Fruit fly (Drosophila melanogaster) whole organism, embryonic: ENCODE measurements around the gene CG18302.
A peak's percentile ranks its signal among the peaks of the same experiment; 100 is the strongest.

Experiments
- Aef1 ChIP-seq: fragments of 200-800 bp; sonication (Bioruptor generic); IDR thresholded peaks from 3 replicates; pipeline ENCODE4 v1.3.6; 2022; ENCODE audit warnings: missing biosample characterization, missing genetic modification characterization
- B-H1 ChIP-seq: fragments of 200-800 bp; sonication (Bioruptor generic); IDR thresholded peaks from 3 replicates; pipeline ENCODE4 v1.3.6; 2022; ENCODE audit warnings: missing biosample characterization, missing genetic modification characterization
- Bgb ChIP-seq: fragments of 200-800 bp; sonication (Bioruptor generic); IDR thresholded peaks from 2 replicates; pipeline ENCODE4 v1.3.6; 2022; ENCODE audit warnings: missing biosample characterization, missing genetic modification characterization; ENCODE audit not compliant: partially characterized antibody
- CG10147 ChIP-seq: fragments of 200-800 bp; sonication (Bioruptor generic); optimal IDR thresholded peaks from 2 replicates; lab custom pipeline; 2019; ENCODE audit warnings: missing biosample characterization, mild to moderate bottlenecking, missing genetic modification characterization, moderate library complexity
- CG1024 ChIP-seq: fragments of 200-800 bp; sonication (Bioruptor generic); IDR thresholded peaks from 2 replicates; pipeline ENCODE4 v1.3.6; 2022; ENCODE audit warnings: missing biosample characterization, missing genetic modification characterization
- CG10654 ChIP-seq: fragments of 200-800 bp; sonication (Bioruptor generic); optimal IDR thresholded peaks from 2 replicates; lab custom pipeline; 2016; ENCODE audit warnings: missing biosample characterization, missing genetic modification characterization
- CG11695 ChIP-seq: fragments of 200-800 bp; sonication (Bioruptor generic); IDR thresholded peaks from 3 replicates; pipeline ENCODE4 v1.3.6; 2022; ENCODE audit warnings: missing biosample characterization, missing genetic modification characterization
- CG1233 ChIP-seq: fragments of 200-800 bp; sonication (Bioruptor generic); optimal IDR thresholded peaks from 4 replicates; lab custom pipeline; 2018; ENCODE audit warnings: missing biosample characterization, mild to moderate bottlenecking, missing genetic modification characterization
- CG13424 ChIP-seq: fragments of 200-800 bp; sonication (Bioruptor generic); optimal IDR thresholded peaks from 2 replicates; lab custom pipeline; 2019; ENCODE audit warnings: missing biosample characterization, mild to moderate bottlenecking, missing genetic modification characterization, moderate library complexity
- CG13624 ChIP-seq: fragments of 200-800 bp; sonication (Bioruptor generic); optimal IDR thresholded peaks from 2 replicates; lab custom pipeline; 2016; ENCODE audit warnings: missing biosample characterization, missing genetic modification characterization
- CG14710 ChIP-seq: fragments of 200-800 bp; sonication (Bioruptor generic); optimal IDR thresholded peaks from 3 replicates; lab custom pipeline; 2019; ENCODE audit warnings: missing biosample characterization, mild to moderate bottlenecking, missing genetic modification characterization, moderate library complexity
- CG15479 ChIP-seq: fragments of 200-800 bp; sonication (Bioruptor generic); optimal IDR thresholded peaks from 3 replicates; lab custom pipeline; 2019; ENCODE audit warnings: missing biosample characterization, mild to moderate bottlenecking, missing genetic modification characterization, moderate library complexity
- CG1647 ChIP-seq: fragments of 200-800 bp; sonication (Bioruptor generic); optimal IDR thresholded peaks from 3 replicates; lab custom pipeline; 2016; ENCODE audit warnings: missing biosample characterization, missing genetic modification characterization
- CG17568 ChIP-seq: fragments of 200-800 bp; sonication (Bioruptor generic); optimal IDR thresholded peaks from 2 replicates; lab custom pipeline; 2018; ENCODE audit warnings: missing biosample characterization, mild to moderate bottlenecking, missing genetic modification characterization, moderate library complexity
- CG18599 ChIP-seq: fragments of 200-800 bp; sonication (Bioruptor generic); optimal IDR thresholded peaks from 3 replicates; lab custom pipeline; 2017; ENCODE audit warnings: missing biosample characterization, missing genetic modification characterization, mild to moderate bottlenecking, moderate library complexity, missing genetic modification reagents
- CG2199 ChIP-seq: fragments of 200-800 bp; sonication (Bioruptor generic); IDR thresholded peaks from 3 replicates; pipeline ENCODE4 v1.3.6; 2022; ENCODE audit warnings: missing biosample characterization, missing genetic modification characterization
- CG3407 ChIP-seq: fragments of 200-800 bp; sonication (Bioruptor generic); optimal IDR thresholded peaks from 2 replicates; lab custom pipeline; 2018; ENCODE audit warnings: missing biosample characterization, mild to moderate bottlenecking, missing genetic modification characterization
- CG4854 ChIP-seq: fragments of 200-800 bp; sonication (Bioruptor generic); optimal IDR thresholded peaks from 2 replicates; lab custom pipeline; 2016; ENCODE audit warnings: missing biosample characterization, missing genetic modification characterization, inconsistent platforms
- CG5180 ChIP-seq: fragments of 200-800 bp; sonication (Bioruptor generic); optimal IDR thresholded peaks from 3 replicates; lab custom pipeline; 2017; ENCODE audit warnings: missing biosample characterization, missing genetic modification characterization, mild to moderate bottlenecking, moderate library complexity, missing genetic modification reagents
- CG6175 ChIP-seq: fragments of 200-800 bp; sonication (Bioruptor generic); IDR thresholded peaks from 3 replicates; pipeline ENCODE4 v1.3.6; 2022; ENCODE audit warnings: missing biosample characterization, missing genetic modification characterization
- CG6654 ChIP-seq: fragments of 200-800 bp; sonication (Bioruptor generic); optimal IDR thresholded peaks from 2 replicates; lab custom pipeline; 2017; ENCODE audit warnings: missing biosample characterization, mild to moderate bottlenecking, missing genetic modification characterization
- CG6813 ChIP-seq: fragments of 200-800 bp; sonication (Bioruptor generic); optimal IDR thresholded peaks from 2 replicates; lab custom pipeline; 2017; ENCODE audit warnings: missing biosample characterization, missing genetic modification characterization, mild to moderate bottlenecking, moderate library complexity, missing genetic modification reagents
- CG7271 ChIP-seq: fragments of 200-800 bp; sonication (Bioruptor generic); optimal IDR thresholded peaks from 2 replicates; lab custom pipeline; 2018; ENCODE audit warnings: missing biosample characterization, mild to moderate bottlenecking, missing genetic modification characterization, moderate library complexity
- CG7556 ChIP-seq: fragments of 200-800 bp; sonication (Bioruptor generic); optimal IDR thresholded peaks from 2 replicates; lab custom pipeline; 2017; ENCODE audit warnings: missing biosample characterization, mild to moderate bottlenecking, missing genetic modification characterization
- CG7963 ChIP-seq: fragments of 200-800 bp; sonication (Bioruptor generic); IDR thresholded peaks from 3 replicates; pipeline ENCODE4 v1.3.6; 2022; ENCODE audit warnings: missing biosample characterization, missing genetic modification characterization; ENCODE audit not compliant: partially characterized antibody
- CG7987 ChIP-seq: fragments of 200-800 bp; sonication (Bioruptor generic); optimal IDR thresholded peaks from 2 replicates; lab custom pipeline; 2018; ENCODE audit warnings: missing biosample characterization, mild to moderate bottlenecking, missing genetic modification characterization, moderate library complexity
- Drgx ChIP-seq: fragments of 200-800 bp; sonication (Bioruptor generic); IDR thresholded peaks from 2 replicates; pipeline ENCODE4 v1.3.6; 2022; ENCODE audit warnings: missing biosample characterization, missing genetic modification characterization
- Ets97D ChIP-seq: fragments of 200-800 bp; sonication (Bioruptor generic); optimal IDR thresholded peaks from 3 replicates; lab custom pipeline; 2016; ENCODE audit warnings: missing biosample characterization, missing genetic modification characterization
- HHEX ChIP-seq: fragments of 200-800 bp; sonication (Bioruptor generic); optimal IDR thresholded peaks from 3 replicates; lab custom pipeline; 2017; ENCODE audit warnings: missing biosample characterization, mild to moderate bottlenecking, missing genetic modification characterization, missing genetic modification reagents
- Mad ChIP-seq: fragments of 200-800 bp; sonication (Bioruptor generic); optimal IDR thresholded peaks from 2 replicates; lab custom pipeline; 2016; ENCODE audit warnings: missing biosample characterization, missing genetic modification characterization
- Myb ChIP-seq: fragments of 200-800 bp; sonication (Bioruptor generic); optimal IDR thresholded peaks from 2 replicates; lab custom pipeline; 2016; ENCODE audit warnings: missing biosample characterization, missing genetic modification characterization
- Side ChIP-seq: fragments of 200-800 bp; sonication (Bioruptor generic); optimal IDR thresholded peaks from 2 replicates; lab custom pipeline; 2016; ENCODE audit warnings: missing biosample characterization, missing genetic modification characterization
- Six4 ChIP-seq: fragments of 200-800 bp; sonication (Bioruptor generic); optimal IDR thresholded peaks from 2 replicates; lab custom pipeline; 2016; ENCODE audit warnings: missing biosample characterization, missing genetic modification characterization
- amos ChIP-seq: fragments of 200-800 bp; sonication (Bioruptor generic); IDR thresholded peaks from 2 replicates; pipeline ENCODE4 v1.3.6; 2022; ENCODE audit warnings: missing biosample characterization, missing genetic modification characterization; ENCODE audit not compliant: partially characterized antibody
- bowl ChIP-seq: fragments of 200-800 bp; sonication (Bioruptor generic); IDR thresholded peaks from 2 replicates; pipeline ENCODE4 v1.3.6; 2022; ENCODE audit warnings: missing biosample characterization, missing genetic modification characterization
- ci ChIP-seq: fragments of 200-800 bp; sonication (Bioruptor generic); IDR thresholded peaks from 3 replicates; pipeline ENCODE4 v1.3.6; 2022; ENCODE audit warnings: missing biosample characterization, missing genetic modification characterization
- corto ChIP-seq: fragments of 200-800 bp; sonication (Bioruptor generic); optimal IDR thresholded peaks from 2 replicates; lab custom pipeline; 2016; ENCODE audit warnings: missing biosample characterization, mild to moderate bottlenecking, missing genetic modification characterization, moderate library complexity
- emc ChIP-seq: fragments of 200-800 bp; sonication (Bioruptor generic); optimal IDR thresholded peaks from 2 replicates; lab custom pipeline; 2016; ENCODE audit warnings: missing biosample characterization, missing genetic modification characterization
- fd3F ChIP-seq: fragments of 200-800 bp; sonication (Bioruptor generic); optimal IDR thresholded peaks from 2 replicates; lab custom pipeline; 2018; ENCODE audit warnings: missing biosample characterization, mild to moderate bottlenecking, missing genetic modification characterization, moderate library complexity
- ftz-f1 ChIP-seq: fragments of 200-800 bp; sonication (Bioruptor generic); optimal IDR thresholded peaks from 2 replicates; lab custom pipeline; 2016; ENCODE audit warnings: missing biosample characterization, missing genetic modification characterization
- hbn ChIP-seq: fragments of 200-800 bp; sonication (Bioruptor generic); IDR thresholded peaks from 2 replicates; pipeline ENCODE4 v1.3.6; 2022; ENCODE audit warnings: missing biosample characterization, missing genetic modification characterization; ENCODE audit not compliant: partially characterized antibody
- ind ChIP-seq: fragments of 200-800 bp; sonication (Bioruptor generic); optimal IDR thresholded peaks from 3 replicates; lab custom pipeline; 2016; ENCODE audit warnings: missing biosample characterization, missing genetic modification characterization
- lilli ChIP-seq: fragments of 200-800 bp; sonication (Bioruptor generic); optimal IDR thresholded peaks from 3 replicates; lab custom pipeline; 2016; ENCODE audit warnings: missing biosample characterization, missing genetic modification characterization
- otp ChIP-seq: fragments of 200-800 bp; sonication (Bioruptor generic); IDR thresholded peaks from 3 replicates; pipeline ENCODE4, ENCODE4 v1.3.6; 2022; ENCODE audit warnings: missing biosample characterization, missing genetic modification characterization
- pum ChIP-seq: fragments of 200-800 bp; sonication (Bioruptor generic); optimal IDR thresholded peaks from 2 replicates; lab custom pipeline; 2016; ENCODE audit warnings: missing biosample characterization, missing genetic modification characterization
- run ChIP-seq: fragments of 200-800 bp; sonication (Bioruptor generic); optimal IDR thresholded peaks from 3 replicates; lab custom pipeline; 2018; ENCODE audit warnings: missing biosample characterization, mild to moderate bottlenecking, missing genetic modification characterization
- sc ChIP-seq, 3 experiments: fragments of >200 bp in 2 of 3; fragments of 200-800 bp in 1 of 3; sonication (Bioruptor generic) in 1 of 3; optimal IDR thresholded peaks; 2 replicates in 2 of 3; 3 replicates in 1 of 3; lab custom pipeline; 2017; ENCODE audit warnings: mild to moderate bottlenecking in 1 of 3, missing biosample characterization in 1 of 3, missing genetic modification characterization in 1 of 3, missing genetic modification reagents in 1 of 3
- tll ChIP-seq, 2 experiments: fragments of 200-800 bp in 1 of 2; fragments of >200 bp in 1 of 2; sonication (Bioruptor generic) in 1 of 2; optimal IDR thresholded peaks; 2 replicates each; lab custom pipeline; 2017 to 2019; ENCODE audit warnings: missing biosample characterization in 2 of 2, missing genetic modification characterization in 2 of 2, mild to moderate bottlenecking in 1 of 2, moderate library complexity in 1 of 2
- wek ChIP-seq: fragments of 200-800 bp; sonication (Bioruptor generic); optimal IDR thresholded peaks from 3 replicates; lab custom pipeline; 2018; ENCODE audit warnings: missing biosample characterization, mild to moderate bottlenecking, missing genetic modification characterization, moderate library complexity

The CG18302 gene

DNA sequence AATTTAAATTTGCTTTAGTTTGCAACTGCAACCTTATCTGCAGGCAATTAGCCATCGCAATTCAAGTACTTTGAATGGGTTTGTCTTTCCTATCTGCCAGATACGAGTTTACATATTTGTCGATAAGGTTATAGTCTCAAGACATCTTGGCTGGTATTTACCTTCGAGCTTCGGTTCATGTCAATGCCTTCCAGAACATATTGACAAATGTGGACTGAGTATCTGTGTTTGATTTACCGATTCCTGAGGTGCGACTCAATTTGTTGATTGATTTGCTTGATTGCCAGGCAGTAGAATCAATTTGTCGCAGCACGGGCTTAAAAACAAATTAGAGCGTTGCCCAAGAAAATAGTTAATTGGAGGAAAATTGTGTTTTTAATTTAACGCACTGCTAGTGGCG is 18.7 kb downstream of the CG18302 start (continued):
- no peak for TF ChIP-seq CG15479 (GFP tag; lab: Kevin White, UChicago)
- TF ChIP-seq CG4854 (GFP tag; lab: Kevin White, UChicago) = no peak
- peak; percentile 10 for TF ChIP-seq fd3F
- no peak for TF ChIP-seq CG1647 (GFP tag; lab: Kevin White, UChicago)
- peak; percentile 18 for TF ChIP-seq CG18599 (GFP tag; lab: Kevin White, UChicago)
- peak; percentile 73 for TF ChIP-seq CG7987 (GFP tag; lab: Kevin White, UChicago)
- no peak for TF ChIP-seq CG1024
- TF ChIP-seq CG14710 = peak; percentile 49
- TF ChIP-seq lilli (GFP tag; lab: Kevin White, UChicago) = no peak
- TF ChIP-seq Aef1 (GFP tag; lab: Robert Waterston, UW) = no peak
- no peak for TF ChIP-seq CG7271 (tag; lab: Kevin White, UChicago)
- no peak for TF ChIP-seq Bgb (GFP tag; lab: Robert Waterston, UW)
- TF ChIP-seq Ets97D = no peak
- no peak for TF ChIP-seq Six4 (GFP tag; lab: Kevin White, UChicago)
- peak; percentile 45 for TF ChIP-seq wek (GFP tag; lab: Kevin White, UChicago)
- TF ChIP-seq bowl (GFP tag; lab: Robert Waterston, UW) = no peak
- peak; percentile 45; the same call in 1 of the 3 replicates for TF ChIP-seq otp (GFP tag; lab: Robert Waterston, UW)
- peak; percentile 56 for TF ChIP-seq CG17568
- TF ChIP-seq CG6813 = peak; percentile 65
- peak; percentile 4 for TF ChIP-seq Side (GFP tag; lab: Kevin White, UChicago)
- TF ChIP-seq CG3407 (GFP tag; lab: Kevin White, UChicago) = peak; percentile 44
- TF ChIP-seq CG13424 (tag; lab: Kevin White, UChicago) = peak; percentile 25
- TF ChIP-seq CG6175 = no peak
- TF ChIP-seq amos = no peak
- 0 out of 3 replicates have a peak, but pooled peaks have one; percentile 35 for TF ChIP-seq CG11695
- TF ChIP-seq HHEX (GFP tag; lab: Kevin White, UChicago) = peak; percentile 48
- no peak for TF ChIP-seq corto (GFP tag; lab: Kevin White, UChicago)
- no peak for TF ChIP-seq CG10147 (GFP tag; lab: Kevin White, UChicago)
- TF ChIP-seq sc (optimal IDR thresholded peaks at IDR 0.05; lab: Kevin White, UChicago) = no peak
- peak; percentile 23 for TF ChIP-seq sc (GFP tag; optimal IDR thresholded peaks at IDR 0.05; lab: Kevin White, UChicago)
- no peak for TF ChIP-seq Drgx
- TF ChIP-seq CG7556 (GFP tag; lab: Kevin White, UChicago) = no peak
- no peak for TF ChIP-seq tll (GFP tag; optimal IDR thresholded peaks at IDR 0.05; lab: Kevin White, UChicago)
- no peak for TF ChIP-seq ftz-f1 (GFP tag; lab: Kevin White, UChicago)
- no peak for TF ChIP-seq ind (GFP tag; lab: Kevin White, UChicago)
- TF ChIP-seq pum (GFP tag; lab: Kevin White, UChicago) = no peak
- peak; percentile 28 for TF ChIP-seq CG5180
- TF ChIP-seq ci (GFP tag; lab: Robert Waterston, UW) = peak; percentile 38; the same call in 1 of the 3 replicates
- TF ChIP-seq CG10654 (GFP tag; lab: Kevin White, UChicago) = no peak
- TF ChIP-seq emc (GFP tag; lab: Kevin White, UChicago) = no peak
- no peak for TF ChIP-seq run (tag; lab: Kevin White, UChicago)
- TF ChIP-seq CG2199 (GFP tag; lab: Robert Waterston, UW) = no peak
- no peak for TF ChIP-seq Myb
- TF ChIP-seq hbn (GFP tag; lab: Robert Waterston, UW) = no peak
- peak; percentile 66 for TF ChIP-seq CG1233 (GFP tag; lab: Kevin White, UChicago)
- no peak for TF ChIP-seq Mad (GFP tag; lab: Kevin White, UChicago)
- TF ChIP-seq CG13624 (GFP tag; lab: Kevin White, UChicago) = no peak
- TF ChIP-seq B-H1 (GFP tag; lab: Robert Waterston, UW) = no peak
- no peak for TF ChIP-seq CG7963 (GFP tag; lab: Robert Waterston, UW)
- no peak for TF ChIP-seq CG6654
